Worm (Caenorhabditis elegans) whole organism, mixed stage, embryonic: ENCODE results near the gene R102.4.

Source experiments
- M03D4.4 ChIP-seq: sonication (generic microtip); optimal IDR thresholded peaks from 2 replicates; lab custom pipeline; 2017; ENCODE audit warnings: mild to moderate bottlenecking, missing genetic modification characterization, missing compliant biosample characterization
- bed-3 ChIP-seq: fragments of 200-800 bp; sonication (Bioruptor generic); optimal IDR thresholded peaks from 3 replicates; lab custom pipeline; 2018; ENCODE audit warnings: mild to moderate bottlenecking, missing genetic modification characterization, moderate library complexity, missing compliant biosample characterization
- blmp-1 ChIP-seq: fragments of 150-350 bp; optimal IDR thresholded peaks from 2 replicates; lab custom pipeline; 2014; ENCODE audit warnings: missing biosample characterization, missing genetic modification characterization
- ceh-39 ChIP-seq: fragments of 150-350 bp; optimal IDR thresholded peaks from 2 replicates; lab custom pipeline; 2014; ENCODE audit warnings: missing biosample characterization, missing genetic modification characterization
- ceh-43 ChIP-seq: fragments of 200-800 bp; sonication (Bioruptor generic); optimal IDR thresholded peaks from 2 replicates; lab custom pipeline; 2018; ENCODE audit warnings: mild to moderate bottlenecking, missing genetic modification characterization, moderate library complexity, missing compliant biosample characterization
- ceh-83 ChIP-seq: fragments of 200-800 bp; sonication (Bioruptor generic); optimal IDR thresholded peaks from 2 replicates; lab custom pipeline; 2018; ENCODE audit warnings: mild to moderate bottlenecking, missing genetic modification characterization, missing compliant biosample characterization
- ces-1 ChIP-seq: fragments of 150-350 bp; optimal IDR thresholded peaks from 2 replicates; lab custom pipeline; 2014; ENCODE audit warnings: missing biosample characterization, missing genetic modification reagents, missing genetic modification characterization
- cnd-1 ChIP-seq: fragments of 200-800 bp; sonication (Bioruptor generic); optimal IDR thresholded peaks from 2 replicates; lab custom pipeline; 2018; ENCODE audit warnings: mild to moderate bottlenecking, missing genetic modification characterization, missing compliant biosample characterization
- drap-1 ChIP-seq: fragments of 200-800 bp; sonication (Bioruptor generic); optimal IDR thresholded peaks from 3 replicates; lab custom pipeline; 2018; ENCODE audit warnings: mild to moderate bottlenecking, missing genetic modification characterization, missing compliant biosample characterization
- elt-1 ChIP-seq: sonication (generic microtip); optimal IDR thresholded peaks from 2 replicates; lab custom pipeline; 2017; ENCODE audit warnings: missing genetic modification characterization, mild to moderate bottlenecking, missing compliant biosample characterization, antibody characterized with exemption, moderate library complexity, borderline replicate concordance; ENCODE audit not compliant: insufficient read depth
- elt-3 ChIP-seq: fragments of 150-350 bp; optimal IDR thresholded peaks from 2 replicates; lab custom pipeline; 2014; ENCODE audit warnings: missing biosample characterization, missing genetic modification characterization
- flh-1 ChIP-seq: fragments of 200-800 bp; sonication (Bioruptor generic); optimal IDR thresholded peaks from 2 replicates; lab custom pipeline; 2018; ENCODE audit warnings: mild to moderate bottlenecking, missing genetic modification characterization, moderate library complexity, missing compliant biosample characterization
- ham-2 ChIP-seq: fragments of 200-800 bp; sonication (Bioruptor generic); optimal IDR thresholded peaks from 2 replicates; lab custom pipeline; 2018; ENCODE audit warnings: mild to moderate bottlenecking, missing genetic modification characterization, missing compliant biosample characterization
- hlh-1 ChIP-seq: fragments of 150-350 bp; optimal IDR thresholded peaks from 2 replicates; lab custom pipeline; 2014; ENCODE audit warnings: missing biosample characterization, missing genetic modification reagents, missing genetic modification characterization
- lin-13 ChIP-seq: fragments of 150-350 bp; optimal IDR thresholded peaks from 2 replicates; lab custom pipeline; 2014; ENCODE audit warnings: missing biosample characterization, missing genetic modification characterization
- lin-32 ChIP-seq: fragments of 200-800 bp; sonication (Bioruptor generic); optimal IDR thresholded peaks from 2 replicates; lab custom pipeline; 2018; ENCODE audit warnings: mild to moderate bottlenecking, missing genetic modification characterization, missing compliant biosample characterization
- lsy-2 ChIP-seq: fragments of 150-350 bp; optimal IDR thresholded peaks from 2 replicates; lab custom pipeline; 2014; ENCODE audit warnings: missing biosample characterization, missing genetic modification characterization
- mab-5 ChIP-seq: fragments of 150-350 bp; optimal IDR thresholded peaks from 2 replicates; lab custom pipeline; 2014; ENCODE audit warnings: missing biosample characterization, missing genetic modification characterization
- mep-1 ChIP-seq: fragments of 150-350 bp; optimal IDR thresholded peaks from 2 replicates; lab custom pipeline; 2017; ENCODE audit warnings: missing biosample characterization, missing genetic modification reagents, missing genetic modification characterization, inconsistent platforms
- mls-2 ChIP-seq: sonication (generic microtip); optimal IDR thresholded peaks from 2 replicates; lab custom pipeline; 2016; ENCODE audit warnings: mild to moderate bottlenecking, missing genetic modification characterization, moderate library complexity, missing compliant biosample characterization
- nhr-12 ChIP-seq: fragments of 150-350 bp; optimal IDR thresholded peaks from 2 replicates; lab custom pipeline; 2014; ENCODE audit warnings: missing biosample characterization, missing genetic modification characterization
- nhr-2 ChIP-seq: fragments of 150-350 bp; optimal IDR thresholded peaks from 2 replicates; lab custom pipeline; 2014; ENCODE audit warnings: missing biosample characterization, missing genetic modification characterization
- nhr-237 ChIP-seq: fragments of 150-350 bp; optimal IDR thresholded peaks from 2 replicates; lab custom pipeline; 2014; ENCODE audit warnings: missing biosample characterization, missing genetic modification characterization
- nhr-28 ChIP-seq: fragments of 150-350 bp; optimal IDR thresholded peaks from 2 replicates; lab custom pipeline; 2014; ENCODE audit warnings: missing biosample characterization, missing genetic modification characterization
- nhr-76 ChIP-seq: sonication (generic microtip); optimal IDR thresholded peaks from 2 replicates; lab custom pipeline; 2017; ENCODE audit warnings: missing biosample characterization, missing genetic modification characterization
- pha-4 ChIP-seq: fragments of 150-350 bp; optimal IDR thresholded peaks from 2 replicates; lab custom pipeline; 2018; ENCODE audit warnings: missing biosample characterization, missing genetic modification reagents, missing genetic modification characterization
- sem-2 ChIP-seq: fragments of 200-800 bp; sonication (Bioruptor generic); optimal IDR thresholded peaks from 2 replicates; lab custom pipeline; 2018; ENCODE audit warnings: mild to moderate bottlenecking, missing genetic modification characterization, missing compliant biosample characterization
- snpc-4 ChIP-seq: fragments of 150-350 bp; optimal IDR thresholded peaks from 2 replicates; lab custom pipeline; 2014; ENCODE audit warnings: missing biosample characterization, missing genetic modification characterization
- sptf-1 ChIP-seq: sonication (generic microtip); optimal IDR thresholded peaks from 2 replicates; lab custom pipeline; 2017; ENCODE audit warnings: mild to moderate bottlenecking, missing genetic modification characterization, moderate library complexity, missing compliant biosample characterization
- tbx-8 ChIP-seq: fragments of 200-800 bp; sonication (Bioruptor generic); optimal IDR thresholded peaks from 2 replicates; lab custom pipeline; 2018; ENCODE audit warnings: mild to moderate bottlenecking, missing genetic modification characterization, moderate library complexity, missing compliant biosample characterization
- unc-120 ChIP-seq: sonication (generic microtip); optimal IDR thresholded peaks from 2 replicates; lab custom pipeline; 2017; ENCODE audit warnings: missing genetic modification characterization, missing compliant biosample characterization; ENCODE audit not compliant: poor library complexity, severe bottlenecking
- unc-39 ChIP-seq: fragments of 150-350 bp; optimal IDR thresholded peaks from 2 replicates; lab custom pipeline; 2014; ENCODE audit warnings: missing biosample characterization, missing genetic modification characterization
- unc-62 ChIP-seq: fragments of 150-350 bp; optimal IDR thresholded peaks from 2 replicates; lab custom pipeline; 2014; ENCODE audit warnings: missing biosample characterization, missing genetic modification reagents, missing genetic modification characterization
- zip-8 ChIP-seq: fragments of 150-350 bp; optimal IDR thresholded peaks from 2 replicates; lab custom pipeline; 2014; ENCODE audit warnings: missing biosample characterization, missing genetic modification characterization
- ztf-11 ChIP-seq: fragments of 150-350 bp; optimal IDR thresholded peaks from 2 replicates; lab custom pipeline; 2014; ENCODE audit warnings: missing biosample characterization, missing genetic modification characterization

The R102.4 gene

ce11 chrIV:10695203-10695602, at the start of gene R102.4:
TSS of gene R102.4 (minus strand) at chrIV:10695303.
- no peak for TF ChIP-seq ceh-83 (GFP tag; lab: Kevin White, UChicago)
- no peak for TF ChIP-seq ceh-43 (GFP tag; lab: Kevin White, UChicago)
- no peak for TF ChIP-seq cnd-1 (tag; lab: Kevin White, UChicago)

- TF ChIP-seq flh-1 (GFP tag; lab: Kevin White, UChicago) (no peak), ces-1 (GFP tag; lab: Kevin White, UChicago) (no peak), nhr-76 (no peak), hlh-1 (tag; lab: Kevin White, UChicago) (no peak), ztf-11 (tag; lab: Kevin White, UChicago) (no peak), nhr-2 (tag; lab: Kevin White, UChicago) (no peak), M03D4.4 (tag; lab: Kevin White, UChicago) (no peak), unc-39 (tag; lab: Kevin White, UChicago) (no peak), nhr-12 (tag; lab: Kevin White, UChicago) (no peak), sptf-1 (tag; lab: Kevin White, UChicago) (no peak)
Measured at ce11 chrIV:10744475-10744874, 49.4 kb upstream of the R102.4 start, which contains the start of gene T25B9.3. TSS of gene T25B9.3 (plus strand) at chrIV:10744775.

DNA sequence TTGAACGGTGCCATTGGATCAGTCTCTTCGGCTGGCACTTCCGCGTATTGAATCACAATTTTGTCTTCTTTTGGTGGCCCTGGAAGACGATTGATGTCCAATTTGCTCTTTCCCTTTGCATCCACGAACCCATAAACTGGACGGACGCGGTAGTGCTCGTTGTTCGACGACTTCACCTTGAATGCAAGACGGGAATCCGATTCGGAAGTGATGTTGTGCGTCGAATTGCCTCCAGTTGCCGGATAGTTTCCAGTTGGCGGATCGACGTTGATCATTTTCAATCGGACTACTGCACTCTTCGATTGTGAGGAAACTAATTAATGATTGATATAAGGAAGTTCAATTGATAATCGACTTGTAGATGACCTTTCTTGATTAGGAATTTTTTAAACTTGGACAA, 43.2 kb upstream of the R102.4 start, which contains the start of gene ssp-34:
TSS of gene ssp-34 (minus strand) at position 275 of the 400 bp plus-strand sequence.
- TF ChIP-seq lsy-2 (no peak), ceh-83 (GFP tag; lab: Kevin White, UChicago) (no peak), nhr-12 (tag; lab: Kevin White, UChicago) (no peak), mls-2 (tag; lab: Kevin White, UChicago) (no peak), pha-4 (no peak)

ce11 chrIV:10737011-10737553, 42.0 kb upstream of the R102.4 start, which contains the start of gene grl-21:
TSS of gene grl-21 (plus strand) at chrIV:10737474.
- TF ChIP-seq zip-8 (tag; lab: Kevin White, UChicago) (no peak), elt-1 (tag; lab: Kevin White, UChicago) (no peak), cnd-1 (tag; lab: Kevin White, UChicago) (no peak), nhr-12 (tag; lab: Kevin White, UChicago) (no peak)

DNA sequence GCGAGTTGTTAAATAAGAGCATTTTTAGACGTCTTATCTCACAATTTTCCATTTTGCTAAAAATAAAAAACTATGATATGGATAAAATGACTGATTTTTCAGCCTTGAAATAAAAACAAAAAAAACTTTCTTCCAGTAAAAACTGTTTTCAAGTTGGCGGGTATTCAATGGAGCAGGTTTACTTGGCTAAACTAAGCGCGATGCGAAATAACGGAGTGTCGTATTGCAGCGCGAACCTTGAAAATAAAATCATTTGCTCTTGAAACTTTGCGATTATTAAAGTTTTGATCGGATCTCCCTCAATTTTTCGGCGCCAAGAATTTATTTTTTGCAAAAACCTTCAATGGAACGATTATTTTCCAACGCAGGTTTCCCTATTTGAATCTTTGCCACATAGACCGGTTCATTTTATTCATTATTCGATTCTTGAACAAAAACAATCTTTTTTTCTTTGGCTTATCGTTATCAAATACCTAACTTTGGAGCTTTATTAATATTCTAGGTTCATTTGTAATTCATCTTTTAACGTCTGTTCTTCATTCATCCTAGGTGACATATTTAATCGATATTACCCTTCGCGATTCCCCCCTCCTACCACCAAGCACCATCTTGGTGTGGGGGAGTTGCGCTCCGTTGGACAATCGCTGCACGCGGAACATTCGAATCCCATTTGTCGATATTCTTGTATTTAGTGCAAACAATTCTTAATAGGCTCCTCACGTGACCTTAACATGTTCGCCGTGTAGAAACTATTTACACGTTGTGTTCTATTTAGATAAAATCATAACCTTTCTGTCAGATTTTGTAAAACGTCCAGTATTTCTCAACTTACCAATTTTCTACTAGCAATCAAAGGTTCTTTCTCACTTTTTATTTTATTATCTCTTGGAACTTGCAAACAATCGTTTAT, 39.7 kb upstream of the R102.4 start, which contains the start of the genes orc-5 and cyb-1:
TSS of gene orc-5 (minus strand) at position 62 of the 910 bp plus-strand sequence.
TSS of gene cyb-1 (plus strand) at position 690 of the 910 bp plus-strand sequence.
- TF ChIP-seq lin-13 (tag; lab: Kevin White, UChicago) (peak; percentile 40), tbx-8 (GFP tag; lab: Kevin White, UChicago) (no peak), unc-120 (tag; lab: Kevin White, UChicago) (no peak), nhr-28 (tag; lab: Kevin White, UChicago) (no peak), nhr-237 (tag; lab: Kevin White, UChicago) (peak; percentile 57), mab-5 (tag; lab: Kevin White, UChicago) (peak; percentile 24), nhr-2 (tag; lab: Kevin White, UChicago) (no peak), elt-3 (tag; lab: Kevin White, UChicago) (no peak), lsy-2 (peak; percentile 47), ceh-43 (GFP tag; lab: Kevin White, UChicago) (no peak), M03D4.4 (tag; lab: Kevin White, UChicago) (no peak), drap-1 (GFP tag; lab: Kevin White, UChicago) (no peak), snpc-4 (tag; lab: Kevin White, UChicago) (no peak), ham-2 (GFP tag; lab: Kevin White, UChicago) (no peak), ces-1 (GFP tag; lab: Kevin White, UChicago) (peak; percentile 55), ceh-83 (GFP tag; lab: Kevin White, UChicago) (peak; percentile 7), unc-62 (GFP tag; lab: Kevin White, UChicago) (no peak), lin-32 (GFP tag; lab: Kevin White, UChicago) (no peak), ceh-39 (tag; lab: Kevin White, UChicago) (no peak), nhr-12 (tag; lab: Kevin White, UChicago) (no peak), sem-2 (GFP tag; lab: Kevin White, UChicago) (no peak), mls-2 (tag; lab: Kevin White, UChicago) (no peak), sptf-1 (tag; lab: Kevin White, UChicago) (peak; percentile 42), pha-4 (peak; percentile 54), cnd-1 (tag; lab: Kevin White, UChicago) (no peak), unc-39 (tag; lab: Kevin White, UChicago) (no peak), zip-8 (tag; lab: Kevin White, UChicago) (no peak), elt-1 (tag; lab: Kevin White, UChicago) (no peak), blmp-1 (no peak), hlh-1 (tag; lab: Kevin White, UChicago) (peak; percentile 39), nhr-76 (no peak), mep-1 (tag; lab: Kevin White, UChicago) (peak; percentile 71), flh-1 (GFP tag; lab: Kevin White, UChicago) (no peak), bed-3 (GFP tag; lab: Kevin White, UChicago) (no peak), ztf-11 (tag; lab: Kevin White, UChicago) (no peak)
